Fruit fly (Drosophila melanogaster): Measurements from ENCODE around the gene Glut3.
A peak's percentile ranks its signal among the peaks of the same experiment; 100 is the strongest.

The Glut3 gene

DNA sequence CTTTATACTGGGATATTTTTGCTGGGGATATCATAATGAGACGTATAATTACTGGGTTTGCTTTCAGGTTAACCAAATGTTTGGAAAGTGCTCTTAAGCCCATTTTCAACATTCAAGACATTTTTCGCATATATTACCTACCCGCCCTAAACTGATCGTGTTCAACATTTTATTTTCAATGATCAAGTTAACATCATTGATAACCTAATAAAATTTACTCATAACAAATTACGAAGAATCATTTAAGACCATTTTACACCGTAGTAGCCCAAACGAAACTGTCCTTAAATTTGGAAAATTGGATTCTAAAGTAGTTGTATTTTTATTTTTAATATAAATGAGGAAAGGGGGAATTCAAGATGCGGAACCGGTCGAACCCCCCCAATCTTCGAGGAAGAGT, at the start of gene Glut3:
Glut3 (plus strand) TSS at position 301 of the 400 bp plus-strand sequence.
- TF ChIP-seq CTCF (optimal IDR thresholded peaks at IDR 0.05) (no peak), CG8478 (optimal IDR thresholded peaks at IDR 0.05) (no peak)

DNA sequence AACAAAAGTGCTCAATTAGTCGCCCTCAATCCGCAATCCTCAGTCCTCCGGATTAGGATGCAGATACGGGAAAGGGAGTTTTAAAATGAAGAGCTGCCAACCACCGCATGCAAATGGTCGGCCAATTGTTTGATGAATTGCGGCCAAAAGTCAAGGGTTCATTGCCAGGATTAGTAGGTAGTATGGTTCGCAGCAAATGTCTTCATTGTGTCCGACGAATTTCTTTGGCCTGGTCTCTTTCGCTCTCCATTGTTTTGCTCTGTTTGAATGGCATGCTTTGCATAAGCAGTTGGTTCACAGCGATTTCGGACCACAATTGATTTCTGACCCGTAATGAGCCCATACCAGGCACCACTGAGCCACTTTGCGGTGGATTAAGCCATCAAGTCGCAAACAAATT, 45.8 kb upstream of the Glut3 start:
- no peak for TF ChIP-seq CG8478 (optimal IDR thresholded peaks at IDR 0.05)

DNA sequence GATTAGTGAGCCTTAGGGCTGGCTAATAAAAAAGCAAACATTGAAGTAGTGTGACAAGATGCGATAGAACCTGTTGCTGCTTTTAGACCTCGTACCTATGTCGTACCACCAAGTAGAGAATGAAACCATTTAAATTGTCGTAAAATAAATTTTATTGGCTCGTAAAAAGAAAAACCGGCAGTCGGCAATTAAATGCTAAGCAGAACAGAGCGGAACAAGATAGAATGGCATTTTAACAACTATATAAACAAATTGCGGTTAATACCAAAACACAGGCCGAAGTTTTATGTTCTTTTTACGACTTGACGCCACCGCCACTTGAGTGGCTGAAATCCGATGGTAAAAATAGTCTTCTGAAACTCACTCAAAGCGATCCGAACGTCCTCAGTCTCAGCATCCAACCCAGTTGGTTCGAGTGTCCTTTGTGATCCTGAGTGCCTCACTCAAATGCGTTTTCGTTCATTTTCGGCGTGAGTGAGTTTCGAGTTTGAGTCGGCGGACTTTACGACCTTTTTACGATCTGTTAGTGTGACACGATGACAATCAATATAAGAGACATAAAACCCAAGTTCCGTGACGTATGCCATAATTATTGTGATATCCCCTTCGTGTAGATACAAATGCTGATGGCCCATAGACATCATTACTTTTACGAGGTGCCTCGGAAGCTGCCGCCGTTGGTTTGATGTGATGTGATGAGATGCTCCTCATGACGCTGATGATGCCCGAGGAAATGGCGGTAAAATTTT, 44.9 kb upstream of the Glut3 start:
- TF ChIP-seq CG8478 (optimal IDR thresholded peaks at IDR 0.05) (no peak), CTCF (optimal IDR thresholded peaks at IDR 0.05) (no peak)

DNA sequence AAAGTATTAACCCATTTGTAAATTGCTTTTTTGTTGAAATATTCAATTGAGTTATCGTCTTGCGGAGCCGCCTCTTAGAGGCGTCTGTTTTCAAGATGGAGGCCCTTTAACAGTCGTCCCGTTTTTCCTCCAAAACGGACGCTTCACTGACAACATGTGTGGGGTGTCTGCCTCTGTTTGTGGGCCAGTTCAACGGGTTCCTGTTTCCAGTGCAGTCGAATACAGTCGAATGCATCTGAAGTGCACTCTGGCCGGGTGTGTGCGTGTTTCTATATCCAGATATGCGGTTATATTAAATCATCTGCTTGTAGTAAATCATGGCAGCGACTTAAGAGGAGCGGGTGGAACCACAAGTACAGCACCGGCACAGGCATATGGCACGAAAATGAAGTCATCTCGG, 43.8 kb upstream of the Glut3 start:
- TF ChIP-seq CG8478 (optimal IDR thresholded peaks at IDR 0.05) (no peak), CTCF (optimal IDR thresholded peaks at IDR 0.05) (no peak)

DNA sequence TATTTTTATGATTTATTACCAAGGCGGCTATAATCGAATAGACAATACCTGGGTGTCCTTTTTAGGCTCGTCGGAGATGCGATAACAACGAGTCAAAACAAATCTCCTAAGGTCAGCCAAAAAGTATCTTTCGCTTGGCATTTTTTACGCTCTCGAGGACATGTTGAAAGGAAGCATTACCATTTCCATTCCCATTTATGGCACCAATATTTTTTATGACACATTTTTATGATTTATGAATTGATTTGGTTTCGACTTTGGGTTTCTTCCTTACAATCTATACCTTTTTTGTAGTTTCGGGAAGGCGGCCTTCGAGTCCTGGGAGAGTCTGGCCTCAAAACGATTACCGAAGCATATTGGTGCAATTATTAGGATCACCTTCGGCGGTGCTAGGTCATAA, 43.0 kb upstream of the Glut3 start:
- TF ChIP-seq CTCF (optimal IDR thresholded peaks at IDR 0.05) (no peak), CG8478 (optimal IDR thresholded peaks at IDR 0.05) (no peak)

DNA sequence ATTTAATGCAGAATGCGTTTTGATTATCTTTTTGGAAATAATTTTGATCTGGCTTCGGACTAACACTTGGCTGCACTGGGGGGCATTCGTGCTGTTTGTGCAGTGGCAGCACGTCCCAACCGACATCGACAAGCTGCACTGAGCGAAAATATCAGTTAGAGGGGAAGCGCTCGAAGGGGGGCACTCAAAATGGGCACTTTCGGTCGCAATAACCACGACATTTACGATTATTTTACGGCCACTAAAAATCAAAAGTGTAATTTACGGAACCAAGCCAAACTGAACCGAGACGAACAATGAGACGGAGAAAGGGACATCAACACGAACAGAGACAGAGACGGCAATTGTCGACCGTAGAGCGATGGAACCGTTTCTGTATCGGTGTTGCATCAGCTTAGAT, 41.3 kb upstream of the Glut3 start:
- no peak for TF ChIP-seq CG8478 (optimal IDR thresholded peaks at IDR 0.05)
- TF ChIP-seq CTCF (optimal IDR thresholded peaks at IDR 0.05), result no peak

DNA sequence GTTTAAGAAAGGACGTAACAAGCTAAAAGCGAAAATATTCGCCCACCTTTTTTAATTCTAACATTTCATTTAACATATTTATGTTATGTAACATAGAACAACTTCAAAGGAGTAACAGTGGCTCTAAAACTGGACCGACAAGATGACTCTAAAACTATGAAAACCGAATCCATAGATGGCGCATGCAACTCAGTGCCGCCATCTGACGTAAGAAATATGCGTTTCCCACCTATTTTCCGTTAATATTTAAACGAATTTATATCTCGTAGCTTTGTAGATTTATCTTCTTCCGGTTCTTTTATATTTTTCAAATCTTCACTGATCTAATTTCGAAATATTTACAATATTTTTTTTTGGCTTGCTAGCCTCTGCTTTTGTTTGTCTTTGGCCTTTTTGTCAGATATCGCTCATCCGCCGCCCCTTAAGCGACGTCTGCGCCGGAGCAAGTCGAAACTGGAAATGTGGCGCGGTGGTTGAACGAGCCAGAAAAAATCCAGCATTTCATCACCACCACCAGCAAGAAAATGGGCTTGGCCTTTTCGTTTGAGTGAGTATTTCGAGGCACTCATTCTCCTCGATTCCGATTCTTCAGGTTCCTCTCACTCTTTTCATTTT, 39.4 kb upstream of the Glut3 start:
- TF ChIP-seq CTCF (optimal IDR thresholded peaks at IDR 0.05), result peak; percentile 95 to 98
- TF ChIP-seq CG8478 (optimal IDR thresholded peaks at IDR 0.05), result no peak

DNA sequence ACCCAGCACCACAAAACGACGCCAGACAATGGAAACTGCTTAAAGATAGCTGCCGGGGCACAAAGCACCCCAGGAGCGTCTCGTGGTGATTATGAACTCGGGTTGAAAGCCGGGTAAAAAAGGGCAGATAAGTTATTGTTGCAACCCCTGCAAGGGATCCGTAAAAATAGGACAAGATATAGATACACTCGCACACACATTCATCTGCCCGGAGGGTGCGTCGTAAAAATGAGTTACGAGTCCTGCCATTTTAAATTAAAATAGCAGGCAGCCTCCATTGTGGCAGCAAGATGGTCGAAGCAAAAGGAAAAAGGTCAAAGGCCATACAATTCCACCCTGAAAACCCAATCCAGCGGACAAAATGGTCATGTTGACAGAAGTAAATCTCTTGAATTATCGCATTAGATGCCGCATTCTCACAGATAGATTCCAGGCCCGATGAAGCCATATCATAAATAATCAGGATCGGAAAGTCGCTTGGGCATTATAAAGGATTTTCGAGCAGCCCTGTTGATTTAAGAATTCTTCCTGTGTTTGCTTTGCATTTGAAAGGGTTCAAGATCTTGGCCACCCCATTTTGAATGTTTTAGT, 38.0 kb upstream of the Glut3 start:
- TF ChIP-seq CTCF (optimal IDR thresholded peaks at IDR 0.05), result no peak

DNA sequence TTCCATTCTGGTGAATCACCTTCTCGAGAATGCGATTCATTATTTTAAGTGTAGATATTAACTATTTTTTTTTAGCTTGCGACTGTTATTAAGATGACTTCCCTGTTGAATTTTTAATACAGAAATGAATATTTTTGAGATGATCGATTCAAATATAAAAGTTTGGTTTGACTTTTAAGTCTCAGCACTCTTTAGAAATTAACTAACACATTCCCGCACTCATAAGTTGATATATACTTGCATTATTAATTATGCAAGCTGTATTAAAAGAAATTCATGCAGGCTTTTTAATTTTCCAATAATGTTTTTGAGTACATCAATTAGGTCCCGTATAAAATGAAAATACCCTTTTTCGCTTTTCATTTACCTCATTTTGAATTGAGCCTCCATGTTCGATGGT, 36.9 kb upstream of the Glut3 start, which contains the start of gene CG31275:
CG31275 (minus strand) TSS at position 101 of the 400 bp plus-strand sequence.
- TF ChIP-seq CG8478 (optimal IDR thresholded peaks at IDR 0.05) (no peak), CTCF (optimal IDR thresholded peaks at IDR 0.05) (no peak)

DNA sequence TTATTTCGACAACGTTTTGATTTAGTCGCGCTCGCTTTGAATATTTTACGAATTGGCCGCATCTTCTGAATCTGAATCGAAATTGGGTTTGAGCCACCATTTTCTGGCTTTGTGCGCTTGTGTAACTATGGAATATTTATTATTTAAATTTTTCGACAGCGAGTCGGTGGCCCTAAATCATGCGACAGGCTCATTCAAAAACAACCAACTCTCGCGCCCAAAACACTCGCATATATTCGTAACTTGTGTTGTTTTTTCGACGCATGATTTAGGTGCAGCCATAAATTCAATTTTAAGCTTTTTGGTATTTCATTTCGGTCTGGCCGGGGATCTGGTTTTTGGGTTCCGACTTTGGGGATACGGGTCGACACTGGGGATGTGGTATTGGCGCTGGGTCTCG, 33.2 kb upstream of the Glut3 start:
- TF ChIP-seq CTCF (optimal IDR thresholded peaks at IDR 0.05) (no peak), CG8478 (optimal IDR thresholded peaks at IDR 0.05) (no peak)

DNA sequence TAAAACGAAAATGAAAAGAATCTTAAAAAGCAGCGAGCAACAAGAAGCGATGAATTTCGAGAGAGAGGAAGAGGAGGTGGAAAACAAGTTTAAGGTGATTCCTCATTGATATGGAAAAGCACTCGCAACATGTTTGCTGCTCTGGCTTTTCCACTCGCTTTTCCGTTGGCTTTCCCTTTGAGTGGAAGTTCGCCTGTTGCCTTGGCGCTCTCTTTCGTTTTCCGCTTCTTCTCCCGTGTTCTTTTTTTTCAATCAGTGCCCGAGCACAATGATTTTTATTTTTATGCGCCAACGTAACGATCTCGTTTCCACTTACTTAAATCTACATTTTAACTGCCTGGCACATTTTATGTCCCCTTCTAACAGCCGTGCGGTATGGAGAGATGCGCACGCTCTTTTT, 24.7 kb upstream of the Glut3 start:
- no peak for TF ChIP-seq CTCF (optimal IDR thresholded peaks at IDR 0.05)

DNA sequence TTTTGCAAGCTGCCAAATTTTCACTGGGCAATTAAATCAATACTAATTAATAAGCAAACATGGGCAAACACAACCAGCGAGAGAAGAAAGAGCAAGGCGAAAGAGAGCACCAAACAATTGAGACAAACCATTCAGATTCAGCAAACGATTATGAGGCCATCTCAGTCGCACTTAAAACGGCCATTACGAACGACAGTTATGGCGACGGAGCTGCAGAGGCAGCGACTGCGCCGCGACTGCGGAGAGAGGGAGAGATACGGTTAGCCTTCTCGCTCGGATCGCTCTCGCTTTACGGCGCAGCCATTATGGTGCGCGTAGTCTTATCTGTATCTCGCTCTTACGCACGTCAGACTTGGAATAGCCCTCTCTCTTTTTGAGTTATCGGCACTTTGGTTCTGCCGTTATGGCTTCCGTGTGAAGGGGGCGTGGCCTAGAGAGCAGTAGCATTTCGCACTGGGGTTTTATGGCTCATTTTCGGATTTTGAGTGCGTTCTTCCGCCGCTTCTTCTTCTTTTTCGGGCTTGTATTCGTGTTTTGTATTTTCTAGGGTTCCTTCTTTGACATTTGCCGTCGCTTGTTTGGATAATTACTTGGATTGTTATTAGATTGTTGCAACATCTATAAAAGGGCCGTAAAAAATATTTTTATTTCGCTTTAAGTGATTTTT, 24.1 kb upstream of the Glut3 start:
- TF ChIP-seq CTCF (optimal IDR thresholded peaks at IDR 0.05), result peak; percentile 50 to 74
- TF ChIP-seq CG8478 (optimal IDR thresholded peaks at IDR 0.05), result peak; percentile 44

DNA sequence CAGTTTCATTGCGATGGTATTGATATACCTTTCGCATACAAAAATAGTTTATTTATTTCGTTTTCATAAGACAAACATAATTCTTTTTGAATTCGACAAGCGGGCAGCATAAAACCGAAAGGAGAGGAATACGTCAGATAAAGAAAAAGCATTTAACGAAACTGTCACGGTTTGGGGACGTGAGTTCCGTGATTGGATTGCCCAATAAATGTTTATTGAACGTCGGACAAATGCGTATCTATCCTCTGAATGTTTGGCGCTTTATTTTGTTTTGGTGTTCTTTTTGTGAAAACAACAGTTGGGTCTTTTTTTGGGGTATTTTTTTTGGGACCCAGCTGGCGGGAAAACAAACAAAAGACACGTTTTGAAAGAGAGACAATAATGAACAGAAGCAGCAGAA, 23.0 kb upstream of the Glut3 start:
- TF ChIP-seq CG8478 (optimal IDR thresholded peaks at IDR 0.05) (no peak), CTCF (optimal IDR thresholded peaks at IDR 0.05) (no peak)

DNA sequence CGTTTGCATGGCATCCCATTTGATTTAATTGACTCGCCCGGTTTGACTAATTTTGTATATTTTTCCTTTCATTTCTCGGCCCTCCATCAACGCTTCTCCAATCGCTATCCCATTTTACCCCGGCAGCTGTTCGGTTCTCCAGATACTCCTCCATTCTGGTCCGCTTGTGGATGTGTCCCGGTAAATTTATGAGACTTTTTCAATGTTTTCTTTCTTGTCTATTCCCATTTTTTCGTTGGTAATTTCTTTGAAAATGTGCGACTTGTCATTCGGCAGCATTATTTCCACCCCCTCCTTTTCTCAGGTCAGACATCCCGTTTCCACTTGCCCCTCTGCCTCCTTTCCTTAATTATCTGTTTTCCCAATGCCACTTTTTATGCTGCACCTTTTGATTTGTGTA, 22.3 kb upstream of the Glut3 start:
- TF ChIP-seq CTCF (optimal IDR thresholded peaks at IDR 0.05) (no peak), CG8478 (optimal IDR thresholded peaks at IDR 0.05) (no peak)

DNA sequence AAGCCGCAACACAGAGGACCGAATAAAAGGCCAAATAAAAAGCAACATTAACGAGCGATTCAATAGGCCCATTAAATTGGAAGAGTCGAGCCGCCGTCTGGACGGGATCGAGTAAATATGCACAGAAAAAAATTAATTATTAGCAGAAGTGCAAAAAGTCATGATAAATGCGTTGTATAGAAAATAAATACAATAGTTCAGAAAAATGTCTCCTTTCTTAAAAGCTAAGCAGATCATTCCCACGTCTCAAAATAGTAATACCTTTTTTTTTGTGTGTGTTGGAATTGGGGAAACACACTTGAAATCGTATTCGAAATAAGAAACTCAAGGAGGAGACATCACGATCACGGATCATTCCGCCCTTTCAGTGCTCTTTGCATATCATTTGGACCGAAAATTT, 18.7 kb upstream of the Glut3 start:
- no peak for TF ChIP-seq CG8478 (optimal IDR thresholded peaks at IDR 0.05)
- TF ChIP-seq CTCF (optimal IDR thresholded peaks at IDR 0.05), result no peak
